Fruit fly (Drosophila melanogaster): ENCODE results near the gene Rga.
A peak's percentile ranks its signal among the peaks of the same experiment; 100 is the strongest.

DNA sequence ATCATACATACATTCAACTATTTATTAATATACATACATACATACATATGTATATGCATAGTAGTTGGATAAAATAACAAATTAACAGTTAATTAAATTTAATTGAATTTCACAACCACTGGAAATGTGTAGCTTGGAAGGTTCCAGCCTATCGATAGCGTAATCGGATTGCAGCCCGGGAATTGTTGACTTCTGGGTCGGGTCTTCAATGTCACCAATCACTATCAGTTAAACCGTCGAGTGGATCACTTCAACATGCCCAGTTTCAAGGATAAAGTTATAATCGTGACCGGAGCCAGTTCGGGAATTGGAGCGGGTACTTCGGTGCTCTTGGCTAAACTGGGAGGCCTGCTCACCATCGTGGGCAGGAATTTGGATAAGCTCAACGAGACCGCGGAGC lies 20.5 kb upstream of the Rga start, which contains the start of gene CG12171:
- TF ChIP-seq CG33017 (tag; optimal IDR thresholded peaks at IDR 0.05) (no peak), CG7101 (tag; optimal IDR thresholded peaks at IDR 0.05) (peak; percentile 23), CG1620 (GFP tag; optimal IDR thresholded peaks at IDR 0.05) (no peak), CG7045 (GFP tag; optimal IDR thresholded peaks at IDR 0.05) (no peak), Crg-1 (GFP tag; optimal IDR thresholded peaks at IDR 0.05) (peak; percentile 12), toe (GFP tag; optimal IDR thresholded peaks at IDR 0.05) (no peak), cnc (optimal IDR thresholded peaks at IDR 0.05) (no peak), Clk (GFP tag; optimal IDR thresholded peaks at IDR 0.05) (no peak), CG11617 (GFP tag; optimal IDR thresholded peaks at IDR 0.05) (peak; percentile 36), kay (GFP tag; ENCODE audit: borderline replicate concordance) (no peak)

All from whole organism, adult.